Worm (Caenorhabditis elegans): ENCODE measurements around the gene ntl-3.
A peak's percentile ranks its signal among the peaks of the same experiment; 100 is the strongest.

ntl-3 gene

DNA sequence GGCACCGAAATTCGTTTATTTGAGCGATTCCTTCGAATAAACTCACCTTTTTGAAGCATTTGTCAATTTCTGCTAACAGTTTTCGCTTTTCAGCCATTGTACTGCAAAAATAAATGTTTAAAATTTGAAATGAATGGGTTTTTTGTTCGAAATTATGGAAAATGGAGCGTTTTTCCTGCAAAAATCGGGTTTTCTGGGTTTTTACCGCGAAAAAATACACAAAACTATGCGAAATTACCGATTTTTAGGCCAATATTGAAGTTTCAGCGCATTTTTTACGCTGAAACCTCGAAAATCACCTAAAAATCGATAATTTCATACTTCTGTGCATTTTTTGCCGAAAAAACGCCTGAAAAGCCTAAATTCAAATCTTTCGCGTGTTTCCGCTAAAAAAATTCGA is at the start of gene ntl-3:
TSS of gene ntl-3 (minus strand) at position 101 of the 400 bp plus-strand sequence.
- TF ChIP-seq rcor-1 (GFP tag; IDR thresholded peaks at IDR 0.05) (no peak), atf-7 (tag; optimal IDR thresholded peaks at IDR 0.05) (no peak), Y53F4B.3 (GFP tag; IDR thresholded peaks at IDR 0.05) (no peak), C17E4.6 (GFP tag; IDR thresholded peaks at IDR 0.05) (no peak), sea-2 (GFP tag; IDR thresholded peaks at IDR 0.05) (no peak), egl-44 (GFP tag; IDR thresholded peaks at IDR 0.05) (no peak), nfya-2 (GFP tag; IDR thresholded peaks at IDR 0.05) (no peak), rpc-1 (optimal IDR thresholded peaks at IDR 0.05) (no peak), rpc-1 (tag; optimal IDR thresholded peaks at IDR 0.05) (no peak), F57A8.1 (GFP tag; optimal IDR thresholded peaks at IDR 0.05) (no peak), aptf-3 (GFP tag; IDR thresholded peaks at IDR 0.05) (no peak), lin-40 (tag; optimal IDR thresholded peaks at IDR 0.05) (no peak), F23B12.7 (tag; optimal IDR thresholded peaks at IDR 0.05; ENCODE audit: insufficient read depth) (no peak), K12H6.12 (tag; optimal IDR thresholded peaks at IDR 0.05) (no peak), nhr-90 (tag; optimal IDR thresholded peaks at IDR 0.05) (no peak), tbp1 (GFP tag; optimal IDR thresholded peaks at IDR 0.05) (no peak), madf-3 (GFP tag; IDR thresholded peaks at IDR 0.05) (no peak), ztf-6 (GFP tag; IDR thresholded peaks at IDR 0.05) (no peak), dpl-1 (GFP tag; optimal IDR thresholded peaks at IDR 0.05) (no peak), nfyb-1 (GFP tag; IDR thresholded peaks at IDR 0.05) (no peak)

DNA sequence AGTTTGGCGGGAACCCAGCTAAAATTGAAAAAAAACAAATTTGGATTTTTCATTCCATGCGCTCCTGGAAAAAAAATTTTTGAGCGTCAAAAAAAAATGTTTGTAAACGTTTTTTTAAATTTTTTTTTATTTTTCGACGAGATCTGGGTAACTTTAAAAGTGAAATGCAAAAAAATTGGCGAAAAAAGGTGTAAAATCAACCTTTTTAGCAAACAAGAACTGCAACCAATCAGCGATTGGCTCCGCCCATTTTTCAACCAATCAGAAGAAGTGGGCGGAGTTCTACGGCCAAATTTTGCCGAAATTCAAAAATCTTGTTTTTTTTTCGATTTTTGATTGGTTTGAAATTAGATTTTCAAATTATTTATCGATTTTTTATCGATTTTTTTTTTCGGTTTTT is 49.2 kb upstream of the ntl-3 start:
- TF ChIP-seq F57A8.1 (GFP tag; optimal IDR thresholded peaks at IDR 0.05) (no peak), nfyb-1 (GFP tag; IDR thresholded peaks at IDR 0.05) (peak; percentile 71; the same call in 1 of the 2 replicates)

DNA sequence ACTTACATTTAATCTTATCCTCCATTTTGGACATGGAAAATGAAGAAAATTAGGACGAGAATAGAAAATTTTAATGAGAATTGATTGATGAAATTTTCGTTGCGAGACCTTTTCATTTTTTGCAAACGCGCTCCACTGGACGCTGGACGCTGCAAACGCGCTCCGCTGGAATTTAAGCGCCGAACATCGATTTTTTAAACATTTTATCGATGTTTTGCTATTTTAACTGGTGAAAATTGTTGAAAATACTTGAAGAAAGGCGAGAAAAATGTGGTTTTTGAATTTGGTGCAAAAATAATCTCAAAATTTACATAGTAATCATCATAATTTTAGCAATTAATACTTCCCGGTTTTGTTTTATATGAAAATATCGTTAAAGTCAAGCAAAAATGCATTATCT is 46.7 kb upstream of the ntl-3 start, which contains the start of gene Y56A3A.41:
TSS of gene Y56A3A.41 (minus strand) at position 101 of the 400 bp plus-strand sequence.
- TF ChIP-seq ztf-6 (GFP tag; IDR thresholded peaks at IDR 0.05) (no peak), F57C9.4 (tag; optimal IDR thresholded peaks at IDR 0.05) (no peak), akir-1 (GFP tag; optimal IDR thresholded peaks at IDR 0.05) (no peak), cebp-2 (GFP tag; IDR thresholded peaks at IDR 0.05) (no peak), nhr-179 (tag; optimal IDR thresholded peaks at IDR 0.05) (no peak), ztf-22 (GFP tag; optimal IDR thresholded peaks at IDR 0.05) (no peak), ceh-100 (GFP tag; IDR thresholded peaks at IDR 0.05) (no peak), egrh-3 (GFP tag; IDR thresholded peaks at IDR 0.05) (no peak), tlf-1 (GFP tag; optimal IDR thresholded peaks at IDR 0.05) (no peak), aptf-3 (GFP tag; IDR thresholded peaks at IDR 0.05) (no peak), sea-2 (GFP tag; IDR thresholded peaks at IDR 0.05) (no peak), ceh-27 (GFP tag; optimal IDR thresholded peaks at IDR 0.05) (no peak), ztf-28 (GFP tag; IDR thresholded peaks at IDR 0.05) (no peak), sptf-2 (GFP tag; optimal IDR thresholded peaks at IDR 0.05) (no peak), egl-44 (GFP tag; IDR thresholded peaks at IDR 0.05) (no peak)

DNA sequence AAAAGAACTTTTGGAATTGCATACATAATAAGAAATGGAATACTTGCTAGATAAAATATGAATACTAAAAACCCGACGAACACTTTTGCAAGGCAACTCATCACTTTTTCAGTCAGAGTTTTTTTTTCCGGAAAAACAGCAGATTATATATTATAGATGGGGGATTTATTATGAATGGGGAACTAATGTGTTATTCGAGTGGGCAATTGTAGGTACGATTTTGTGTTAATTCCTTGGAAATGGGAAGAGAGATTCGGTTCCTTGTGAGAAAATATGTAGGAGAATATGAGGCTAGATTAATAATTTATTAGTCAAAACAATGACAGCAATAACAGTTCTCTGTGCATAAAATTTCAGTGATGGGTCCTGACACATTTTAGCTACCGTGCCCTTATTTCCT is 45.1 kb upstream of the ntl-3 start, which contains the start of gene faah-5:
TSS of gene faah-5 (minus strand) at position 101 of the 400 bp plus-strand sequence.
- TF ChIP-seq ztf-25 (GFP tag; IDR thresholded peaks at IDR 0.05) (no peak), hmg-20 (GFP tag; IDR thresholded peaks at IDR 0.05) (no peak), F49E8.2 (tag; optimal IDR thresholded peaks at IDR 0.05; ENCODE audit: insufficient read depth) (no peak), rec-8 (tag; optimal IDR thresholded peaks at IDR 0.05) (no peak), madf-8 (GFP tag; conservative IDR thresholded peaks at IDR 0.05) (no peak), F57A8.1 (GFP tag; optimal IDR thresholded peaks at IDR 0.05) (no peak), snpc-4 (GFP tag; optimal IDR thresholded peaks at IDR 0.05) (no peak), snpc-4 (tag; optimal IDR thresholded peaks at IDR 0.05) (no peak), somi-1 (GFP tag; optimal IDR thresholded peaks at IDR 0.05) (no peak)

Data from whole organism, young adult.